Worm (Caenorhabditis elegans): Measurements from ENCODE around the gene F11D5.6.

The F11D5.6 gene

ce11 chrX:3371264-3371663, 45.2 kb upstream of the F11D5.6 start (continued):
- TF ChIP-seq ceh-14 (tag; optimal IDR thresholded peaks at IDR 0.05), result peak; percentile 87
- no peak for TF ChIP-seq tbx-7 (tag; optimal IDR thresholded peaks at IDR 0.05)
- peak; percentile 70 for TF ChIP-seq ceh-31 (tag; optimal IDR thresholded peaks at IDR 0.05)
- peak; percentile 89 for TF ChIP-seq hlh-6 (tag; optimal IDR thresholded peaks at IDR 0.05)
- no peak for TF ChIP-seq mec-3 (tag; optimal IDR thresholded peaks at IDR 0.05; ENCODE audit: borderline replicate concordance)
- peak; percentile 70 for TF ChIP-seq ceh-48 (tag; optimal IDR thresholded peaks at IDR 0.05)
- TF ChIP-seq ceh-2 (tag; optimal IDR thresholded peaks at IDR 0.05), result peak; percentile 61
- peak; percentile 79 for TF ChIP-seq syd-9 (tag; optimal IDR thresholded peaks at IDR 0.05)
- peak; percentile 91 for TF ChIP-seq gmeb-2 (tag; optimal IDR thresholded peaks at IDR 0.05)
- peak; percentile 77 for TF ChIP-seq fkh-6 (tag; optimal IDR thresholded peaks at IDR 0.05)
- peak; percentile 79 for TF ChIP-seq ceh-34 (tag; optimal IDR thresholded peaks at IDR 0.05)
- TF ChIP-seq ets-4 (tag; optimal IDR thresholded peaks at IDR 0.05), result peak; percentile 45
- peak; percentile 85 for TF ChIP-seq C38D4.7 (GFP tag; optimal IDR thresholded peaks at IDR 0.05)
- peak; percentile 67 for TF ChIP-seq K02D7.2 (tag; optimal IDR thresholded peaks at IDR 0.05)
- peak; percentile 83 for TF ChIP-seq sox-2 (GFP tag; IDR thresholded peaks at IDR 0.05)
- TF ChIP-seq ceh-9 (tag; optimal IDR thresholded peaks at IDR 0.05), result peak; percentile 57
- peak; percentile 8 for TF ChIP-seq unc-55 (GFP tag; optimal IDR thresholded peaks at IDR 0.05)
- peak; percentile 59 for TF ChIP-seq lim-6 (tag; optimal IDR thresholded peaks at IDR 0.05)
- peak; percentile 56 for TF ChIP-seq unc-42 (tag; optimal IDR thresholded peaks at IDR 0.05)
- TF ChIP-seq ttx-3 (tag; optimal IDR thresholded peaks at IDR 0.05), result peak; percentile 87
- TF ChIP-seq sdc-2 (tag; optimal IDR thresholded peaks at IDR 0.05), result peak; percentile 84
- TF ChIP-seq pax-1 (tag; optimal IDR thresholded peaks at IDR 0.05), result no peak
- peak; percentile 82 for TF ChIP-seq ceh-45 (GFP tag; IDR thresholded peaks at IDR 0.05)
- peak; percentile 88 for TF ChIP-seq unc-3 (GFP tag; conservative IDR thresholded peaks at IDR 0.05)
- TF ChIP-seq unc-3 (tag; optimal IDR thresholded peaks at IDR 0.05), result peak; percentile 52
- peak; percentile 83 for TF ChIP-seq ztf-16 (tag; optimal IDR thresholded peaks at IDR 0.05)
- TF ChIP-seq pag-3 (tag; optimal IDR thresholded peaks at IDR 0.05; ENCODE audit: borderline replicate concordance), result no peak
- TF ChIP-seq pha-4 (tag; optimal IDR thresholded peaks at IDR 0.05), result no peak
- peak; percentile 79 for TF ChIP-seq Y22D7AL.16 (tag; optimal IDR thresholded peaks at IDR 0.05)
- peak; percentile 82 for TF ChIP-seq ref-2 (tag; optimal IDR thresholded peaks at IDR 0.05)
- TF ChIP-seq zip-5 (tag; optimal IDR thresholded peaks at IDR 0.05), result peak; percentile 42
- peak; percentile 80 for TF ChIP-seq pat-9 (tag; optimal IDR thresholded peaks at IDR 0.05)
- peak; percentile 83 for TF ChIP-seq hlh-13 (GFP tag; optimal IDR thresholded peaks at IDR 0.05)

ce11 chrX:3369442-3369841, 43.4 kb upstream of the F11D5.6 start:
- TF ChIP-seq ceh-34 (tag; optimal IDR thresholded peaks at IDR 0.05) (no peak), lin-11 (tag; optimal IDR thresholded peaks at IDR 0.05) (no peak), hlh-30 (tag; optimal IDR thresholded peaks at IDR 0.05; ENCODE audit: insufficient read depth) (no peak), K09A11.1 (tag; optimal IDR thresholded peaks at IDR 0.05; ENCODE audit: insufficient read depth) (no peak), ceh-9 (tag; optimal IDR thresholded peaks at IDR 0.05) (no peak), ahr-1 (tag; optimal IDR thresholded peaks at IDR 0.05) (no peak), sox-4 (tag; optimal IDR thresholded peaks at IDR 0.05) (no peak), F13H6.1 (tag; optimal IDR thresholded peaks at IDR 0.05) (no peak), unc-3 (GFP tag; conservative IDR thresholded peaks at IDR 0.05) (no peak), unc-3 (tag; optimal IDR thresholded peaks at IDR 0.05) (no peak), sdc-2 (tag; optimal IDR thresholded peaks at IDR 0.05) (no peak), tbx-7 (tag; optimal IDR thresholded peaks at IDR 0.05) (no peak), ceh-18 (tag; optimal IDR thresholded peaks at IDR 0.05) (no peak)

ce11 chrX:3368659-3369058, 42.6 kb upstream of the F11D5.6 start, which contains the start of gene ZK563.2:
Gene ZK563.2, plus strand, starts transcription at chrX:3368959.
- TF ChIP-seq K02D7.2 (tag; optimal IDR thresholded peaks at IDR 0.05) (no peak), pat-9 (tag; optimal IDR thresholded peaks at IDR 0.05) (no peak), fax-1 (tag; optimal IDR thresholded peaks at IDR 0.05) (no peak), unc-86 (tag; optimal IDR thresholded peaks at IDR 0.05) (no peak), lim-6 (tag; optimal IDR thresholded peaks at IDR 0.05) (no peak), pros-1 (tag; optimal IDR thresholded peaks at IDR 0.05) (no peak), ceh-14 (tag; optimal IDR thresholded peaks at IDR 0.05) (no peak), dmd-4 (tag; optimal IDR thresholded peaks at IDR 0.05; ENCODE audit: borderline replicate concordance) (no peak)
